Worm (Caenorhabditis elegans) whole organism, L4 larva: ENCODE data around the gene ins-21.
"Not testable (repeated sequence)": the region's sequence is repeated elsewhere in the genome, so short reads cannot be mapped to it uniquely, and the experiment has no call there.

Experiments
- D1046.2 ChIP-seq: fragments of 200-800 bp; sonication (Bioruptor generic); IDR thresholded peaks from 2 replicates; pipeline ENCODE4 v1.3.6; 2022; ENCODE audit warnings: missing genetic modification characterization, missing compliant biosample characterization
- F37D6.2 ChIP-seq: sonication (generic microtip); optimal IDR thresholded peaks from 2 replicates; lab custom pipeline; 2016; ENCODE audit warnings: mild to moderate bottlenecking, missing genetic modification characterization, missing compliant biosample characterization
- T20F7.1 ChIP-seq: fragments of 200-800 bp; sonication (Bioruptor generic); optimal IDR thresholded peaks from 2 replicates; lab custom pipeline; 2018; ENCODE audit warnings: mild to moderate bottlenecking, missing genetic modification characterization, missing compliant biosample characterization
- T26A8.4 ChIP-seq: fragments of 200-800 bp; sonication (Bioruptor generic); IDR thresholded peaks from 2 replicates; pipeline ENCODE4 v1.3.6; 2022; ENCODE audit warnings: missing genetic modification characterization, missing compliant biosample characterization
- Y105C5A.15 ChIP-seq: fragments of 200-800 bp; sonication (Bioruptor generic); IDR thresholded peaks from 2 replicates; pipeline ENCODE4 v1.3.6; 2022; ENCODE audit warnings: missing genetic modification characterization, missing compliant biosample characterization
- Y5F2A.4 ChIP-seq: fragments of 200-800 bp; sonication (Bioruptor generic); optimal IDR thresholded peaks from 2 replicates; lab custom pipeline; 2018; ENCODE audit warnings: mild to moderate bottlenecking, missing genetic modification characterization, missing compliant biosample characterization
- ceh-28 ChIP-seq: fragments of 150-350 bp; optimal IDR thresholded peaks from 2 replicates; lab custom pipeline; 2014; ENCODE audit warnings: missing biosample characterization, missing genetic modification reagents, missing genetic modification characterization
- ceh-44 ChIP-seq: fragments of 200-800 bp; sonication (Bioruptor generic); IDR thresholded peaks from 2 replicates; pipeline ENCODE4 v1.3.6; 2022; ENCODE audit warnings: missing genetic modification reagents, missing genetic modification characterization, missing compliant biosample characterization
- ces-1 ChIP-seq: fragments of 150-350 bp; sonication (generic microtip); optimal IDR thresholded peaks from 4 replicates; lab custom pipeline; 2014; ENCODE audit warnings: missing biosample characterization, missing genetic modification reagents, missing genetic modification characterization
- daf-19 ChIP-seq: fragments of 200-800 bp; sonication (Bioruptor generic); conservative IDR thresholded peaks from 2 replicates; pipeline ENCODE4 v1.3.6; 2022; ENCODE audit warnings: missing genetic modification characterization, missing compliant biosample characterization
- dmd-6 ChIP-seq: fragments of 200-800 bp; sonication (Bioruptor generic); IDR thresholded peaks from 2 replicates; pipeline ENCODE4 v1.3.6; 2022; ENCODE audit warnings: missing genetic modification reagents, missing genetic modification characterization, missing compliant biosample characterization
- dmd-8 ChIP-seq: fragments of 200-800 bp; sonication (Bioruptor generic); IDR thresholded peaks from 2 replicates; pipeline ENCODE4 v1.3.6; 2022; ENCODE audit warnings: missing genetic modification characterization, missing compliant biosample characterization
- hif-1 ChIP-seq, 2 experiments: sonication (generic microtip); optimal IDR thresholded peaks; 2 replicates each; lab custom pipeline; 2016 to 2017; ENCODE audit warnings: missing compliant biosample characterization in 2 of 2, missing genetic modification characterization in 2 of 2, missing genetic modification reagents in 2 of 2, missing genotype in 2 of 2, mild to moderate bottlenecking in 1 of 2
- hlh-11 ChIP-seq: fragments of 200-800 bp; sonication (Bioruptor generic); optimal IDR thresholded peaks from 2 replicates; lab custom pipeline; 2018; ENCODE audit warnings: mild to moderate bottlenecking, missing genetic modification characterization, missing compliant biosample characterization
- lin-29 ChIP-seq: fragments of 200-800 bp; sonication (Bioruptor generic); IDR thresholded peaks from 2 replicates; pipeline ENCODE4 v1.3.6; 2022; ENCODE audit warnings: missing genetic modification reagents, missing genetic modification characterization, missing compliant biosample characterization
- madf-5 ChIP-seq, 2 experiments: fragments of 200-800 bp; sonication (Bioruptor generic); IDR thresholded peaks; 2 replicates each; pipeline ENCODE4 v1.3.6; 2022; ENCODE audit warnings: missing compliant biosample characterization in 2 of 2, missing genetic modification characterization in 2 of 2
- mep-1 ChIP-seq: fragments of 150-350 bp; sonication (generic microtip); optimal IDR thresholded peaks from 3 replicates; lab custom pipeline; 2014; ENCODE audit warnings: missing biosample characterization, missing genetic modification characterization
- mxl-2 ChIP-seq: fragments of 200-800 bp; sonication (Bioruptor generic); conservative IDR thresholded peaks from 2 replicates; pipeline ENCODE4 v1.3.6; 2022; ENCODE audit warnings: missing genetic modification reagents, missing genetic modification characterization, missing compliant biosample characterization
- nhr-11 ChIP-seq: fragments of 150-350 bp; optimal IDR thresholded peaks from 2 replicates; lab custom pipeline; 2014; ENCODE audit warnings: missing biosample characterization, missing genetic modification characterization
- nhr-111 ChIP-seq: fragments of 200-800 bp; sonication (Bioruptor generic); optimal IDR thresholded peaks from 2 replicates; lab custom pipeline; 2018; ENCODE audit warnings: mild to moderate bottlenecking, missing genetic modification characterization, missing compliant biosample characterization
- nhr-28 ChIP-seq: fragments of 150-350 bp; optimal IDR thresholded peaks from 2 replicates; lab custom pipeline; 2014; ENCODE audit warnings: missing biosample characterization, missing genetic modification characterization
- nhr-48 ChIP-seq: sonication (generic microtip); optimal IDR thresholded peaks from 2 replicates; lab custom pipeline; 2016; ENCODE audit warnings: mild to moderate bottlenecking, missing genetic modification characterization, missing compliant biosample characterization
- nhr-77 ChIP-seq: fragments of 150-350 bp; optimal IDR thresholded peaks from 2 replicates; lab custom pipeline; 2014; ENCODE audit warnings: missing biosample characterization, missing genetic modification characterization
- pqm-1 ChIP-seq: sonication (generic microtip); optimal IDR thresholded peaks from 2 replicates; lab custom pipeline; 2017; ENCODE audit warnings: missing biosample characterization, missing genetic modification characterization
- set-16 ChIP-seq: fragments of 200-800 bp; sonication (Bioruptor generic); IDR thresholded peaks from 2 replicates; pipeline ENCODE4 v1.3.6; 2022; ENCODE audit warnings: missing genetic modification reagents, missing genetic modification characterization, missing compliant biosample characterization
- spr-3 ChIP-seq: fragments of 200-800 bp; sonication (Bioruptor generic); optimal IDR thresholded peaks from 2 replicates; lab custom pipeline; 2018; ENCODE audit warnings: mild to moderate bottlenecking, missing genetic modification characterization, missing compliant biosample characterization
- tra-1 ChIP-seq: fragments of 200-800 bp; sonication (Bioruptor generic); IDR thresholded peaks from 2 replicates; pipeline ENCODE4 v1.3.6; 2022; ENCODE audit warnings: missing genetic modification reagents, missing genetic modification characterization, missing compliant biosample characterization
- unc-130 ChIP-seq: sonication (generic microtip); optimal IDR thresholded peaks from 2 replicates; lab custom pipeline; 2016; ENCODE audit warnings: missing genetic modification reagents, missing genetic modification characterization, missing compliant biosample characterization
- unc-39 ChIP-seq: sonication (generic microtip); optimal IDR thresholded peaks from 2 replicates; lab custom pipeline; 2017; ENCODE audit warnings: missing biosample characterization, missing genetic modification characterization
- unc-62 ChIP-seq, 3 experiments: fragments of 150-350 bp in 1 of 3; sonication (generic microtip); optimal IDR thresholded peaks in 2 of 3; peaks in 1 of 3; 1 replicate in 1 of 3; 2 replicates in 2 of 3; lab custom pipeline; 2014 to 2017; ENCODE audit warnings: missing biosample characterization in 3 of 3, missing genetic modification characterization in 3 of 3, missing genetic modification reagents in 3 of 3, missing genotype in 1 of 3
- vab-7 ChIP-seq: fragments of 200-800 bp; sonication (Bioruptor generic); IDR thresholded peaks from 2 replicates; pipeline ENCODE4 v1.3.6; 2022; ENCODE audit warnings: missing genetic modification reagents, missing genetic modification characterization, missing compliant biosample characterization
- zag-1 ChIP-seq: fragments of 150-350 bp; optimal IDR thresholded peaks from 2 replicates; lab custom pipeline; 2014; ENCODE audit warnings: missing biosample characterization, missing genetic modification characterization

ins-21 gene

ce11 chrIII:10035783-10036182 is 12.2 kb downstream of the ins-21 start, which contains the start of gene xbx-3:
TSS of gene xbx-3 (plus strand) at chrIII:10035945.
- no peak for TF ChIP-seq vab-7 (GFP tag; lab: Robert Waterston, UW)
- no peak for TF ChIP-seq daf-19 (GFP tag; lab: Robert Waterston, UW)
- TF ChIP-seq mxl-2 (GFP tag; lab: Robert Waterston, UW), result no peak
- peak; percentile 63 for TF ChIP-seq nhr-11 (tag; lab: Kevin White, UChicago)

ce11 chrIII:10037150-10037549 is 13.6 kb downstream of the ins-21 start, which contains the start of gene M04D8.7:
TSS of gene M04D8.7 (plus strand) at chrIII:10037450.
- TF ChIP-seq mep-1 (tag; lab: Kevin White, UChicago) (no peak), madf-5 (GFP tag; IDR thresholded peaks at IDR 0.05; lab: Robert Waterston, UW) (no peak), unc-62 (GFP tag; optimal IDR thresholded peaks at IDR 0.05 in 1 of 2; lab: Kevin White, UChicago) (peak in 1 of 2 experiments; percentile 41), unc-62 (tag; optimal IDR thresholded peaks at IDR 0.05; lab: Kevin White, UChicago) (no peak)

- TF ChIP-seq nhr-28 (tag; lab: Kevin White, UChicago), result no peak
- no peak for TF ChIP-seq unc-130 (GFP tag; lab: Kevin White, UChicago)
- no peak for TF ChIP-seq ceh-44 (GFP tag; lab: Robert Waterston, UW)
- no peak for TF ChIP-seq ceh-28 (tag; lab: Kevin White, UChicago)
- TF ChIP-seq nhr-77 (tag; lab: Kevin White, UChicago), result no peak
- TF ChIP-seq Y5F2A.4, result no peak
- TF ChIP-seq T20F7.1 (GFP tag; lab: Kevin White, UChicago), result no peak
- no peak for TF ChIP-seq nhr-111 (GFP tag; lab: Kevin White, UChicago)
- no peak for TF ChIP-seq T26A8.4
- TF ChIP-seq Y105C5A.15 (GFP tag; lab: Robert Waterston, UW), result no peak
Observed at ce11 chrIII:10040013-10040412, 16.5 kb downstream of the ins-21 start, which contains the start of gene T16G12.7. TSS of gene T16G12.7 (minus strand) at chrIII:10040113.

ce11 chrIII:10049682-10050081 is 26.1 kb downstream of the ins-21 start, which contains the start of gene T16G12.1:
TSS of gene T16G12.1 (minus strand) at chrIII:10049857.
- TF ChIP-seq dmd-8 (GFP tag; lab: Robert Waterston, UW) (no peak), tra-1 (GFP tag; lab: Robert Waterston, UW) (peak; percentile 39; the same call in 1 of the 2 replicates), lin-29 (GFP tag; lab: Robert Waterston, UW) (no peak), spr-3 (GFP tag; lab: Kevin White, UChicago) (no peak), unc-39 (tag; lab: Kevin White, UChicago) (no peak), pqm-1 (tag; lab: Kevin White, UChicago) (peak; percentile 68), F37D6.2 (tag; lab: Kevin White, UChicago) (no peak), vab-7 (GFP tag; lab: Robert Waterston, UW) (no peak), nhr-28 (tag; lab: Kevin White, UChicago) (peak; percentile 64), D1046.2 (GFP tag; lab: Robert Waterston, UW) (no peak), hlh-11 (peak; percentile 42), dmd-6 (GFP tag; lab: Robert Waterston, UW) (peak; percentile 70), set-16 (GFP tag; lab: Robert Waterston, UW) (no peak), nhr-48 (tag; lab: Kevin White, UChicago) (no peak)
- TF ChIP-seq, all 104 proteins: peak for 5

DNA sequence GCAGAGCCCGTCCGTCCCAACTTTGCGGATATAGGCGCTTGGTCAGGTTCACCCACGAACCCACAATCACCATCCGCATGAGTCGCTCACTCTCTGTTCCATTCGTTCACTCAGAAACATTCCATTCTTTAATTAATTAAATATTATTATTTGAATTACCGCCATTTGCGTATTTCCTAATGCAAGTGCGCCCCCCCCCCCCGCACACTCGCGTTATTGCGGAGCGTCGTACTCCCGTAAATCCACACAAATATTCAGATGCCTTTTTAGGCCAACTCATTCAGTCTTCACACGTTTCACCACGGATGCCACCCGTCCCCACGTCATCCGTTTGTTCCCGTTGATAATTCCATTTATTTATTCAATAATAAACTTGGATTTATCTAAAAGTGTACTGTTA is 26.8 kb downstream of the ins-21 start, which contains the start of gene T16G12.3:
TSS of gene T16G12.3 (plus strand) at position 301 of the 400 bp plus-strand sequence.
- TF ChIP-seq zag-1 (tag; lab: Kevin White, UChicago); ces-1 (GFP tag; lab: Kevin White, UChicago); hif-1 (tag; optimal IDR thresholded peaks at IDR 0.05; lab: Kevin White, UChicago): not testable (repeated sequence)
